Fruit fly (Drosophila melanogaster): ENCODE results near the gene CG12523.
A peak's percentile ranks its signal among the peaks of the same experiment; 100 is the strongest.

Gene CG12523

dm6 chr3L:10837869-10838783, 37.1 kb downstream of the CG12523 start (continued):
- peak; percentile 49 for TF ChIP-seq Asciz (GFP tag; optimal IDR thresholded peaks at IDR 0.05)
- TF ChIP-seq CG9215 (GFP tag; IDR thresholded peaks at IDR 0.05) = no peak
- TF ChIP-seq sob (GFP tag; IDR thresholded peaks at IDR 0.05) = peak; percentile 73
- peak in 1 of 3 experiments; percentile 4 for TF ChIP-seq lola (GFP tag; optimal IDR thresholded peaks at IDR 0.05)
- peak; percentile 69 for TF ChIP-seq bab2 (GFP tag; optimal IDR thresholded peaks at IDR 0.05)
- TF ChIP-seq Hr78 (GFP tag; optimal IDR thresholded peaks at IDR 0.05) = no peak
- TF ChIP-seq CG15696 (tag; optimal IDR thresholded peaks at IDR 0.05) = no peak
- TF ChIP-seq zen (tag; optimal IDR thresholded peaks at IDR 0.05) = no peak
- peak; percentile 67; the same call in 1 of the 2 replicates for TF ChIP-seq CG14014 (GFP tag; IDR thresholded peaks at IDR 0.05)
- peak; percentile 37 for TF ChIP-seq CG1603 (tag; optimal IDR thresholded peaks at IDR 0.05)
- peak; percentile 31; the same call in 1 of the 2 replicates for TF ChIP-seq CG6272 (GFP tag; IDR thresholded peaks at IDR 0.05)
- peak; percentile 60 for TF ChIP-seq Hr3 (GFP tag; optimal IDR thresholded peaks at IDR 0.05)
- TF ChIP-seq CG32772 (GFP tag; IDR thresholded peaks at IDR 0.05) = peak; percentile 31; the same call in 1 of the 2 replicates
- TF ChIP-seq CG10462 (GFP tag; optimal IDR thresholded peaks at IDR 0.05) = no peak
- peak; percentile 74 for TF ChIP-seq slbo (GFP tag; IDR thresholded peaks at IDR 0.05)
- peak; percentile 49; the same call in 1 of the 2 replicates for TF ChIP-seq ssp (GFP tag; IDR thresholded peaks at IDR 0.05)
- no peak for TF ChIP-seq vfl (GFP tag; optimal IDR thresholded peaks at IDR 0.05)
- TF ChIP-seq zfh2 (GFP tag; optimal IDR thresholded peaks at IDR 0.05) = peak; percentile 12
- peak; percentile 32 for TF ChIP-seq BtbVII (GFP tag; optimal IDR thresholded peaks at IDR 0.05)
- no peak for TF ChIP-seq CG4617 (GFP tag; optimal IDR thresholded peaks at IDR 0.05; ENCODE audit: borderline replicate concordance)
- TF ChIP-seq psq (GFP tag; optimal IDR thresholded peaks at IDR 0.05) = peak; percentile 37
- TF ChIP-seq CG13894 (tag; optimal IDR thresholded peaks at IDR 0.05) = peak; percentile 26
- TF ChIP-seq unpg (GFP tag; optimal IDR thresholded peaks at IDR 0.05) = peak; percentile 70
- peak; percentile 30 for TF ChIP-seq CG6813 (GFP tag; optimal IDR thresholded peaks at IDR 0.05)
- TF ChIP-seq cad (GFP tag; optimal IDR thresholded peaks at IDR 0.05) = no peak
- peak; percentile 35 for TF ChIP-seq CG10267 (tag; optimal IDR thresholded peaks at IDR 0.05)
- peak; percentile 83 for TF ChIP-seq vvl (GFP tag; IDR thresholded peaks at IDR 0.05)
- peak; percentile 1 for TF ChIP-seq CG15601 (tag; optimal IDR thresholded peaks at IDR 0.05)
- TF ChIP-seq sens (GFP tag) = peak; percentile 91
- TF ChIP-seq CG4282 (GFP tag; optimal IDR thresholded peaks at IDR 0.05) = no peak
- TF ChIP-seq dan (GFP tag; IDR thresholded peaks at IDR 0.05) = no peak
- TF ChIP-seq NfI (GFP tag; optimal IDR thresholded peaks at IDR 0.05) = peak; percentile 65
- TF ChIP-seq CG10654 (GFP tag; optimal IDR thresholded peaks at IDR 0.05) = peak; percentile 51
- TF ChIP-seq Hr51 (GFP tag; optimal IDR thresholded peaks at IDR 0.05) = peak; percentile 19 to 79
- no peak for TF ChIP-seq CG10274 (GFP tag; optimal IDR thresholded peaks at IDR 0.05)
- no peak for TF ChIP-seq D (optimal IDR thresholded peaks at IDR 0.05)
- peak; percentile 30 for TF ChIP-seq D (GFP tag; optimal IDR thresholded peaks at IDR 0.05)
- TF ChIP-seq CG17361 (GFP tag; IDR thresholded peaks at IDR 0.05) = peak; percentile 57; the same call in 1 of the 3 replicates
- peak; percentile 16 for TF ChIP-seq CG10543 (GFP tag; optimal IDR thresholded peaks at IDR 0.05)
- no peak for TF ChIP-seq Mes4 (GFP tag; optimal IDR thresholded peaks at IDR 0.05)
- TF ChIP-seq fd3F (GFP tag; optimal IDR thresholded peaks at IDR 0.05) = peak; percentile 56
- TF ChIP-seq Gug (GFP tag; IDR thresholded peaks at IDR 0.05) = peak; percentile 46; the same call in 2 of the 4 replicates
- TF ChIP-seq pfk (GFP tag; optimal IDR thresholded peaks at IDR 0.05) = no peak
- no peak for TF ChIP-seq CG12104 (GFP tag; optimal IDR thresholded peaks at IDR 0.05)
- TF ChIP-seq CG12391 (tag; optimal IDR thresholded peaks at IDR 0.05) = peak; percentile 66
- peak; percentile 44 for TF ChIP-seq CG3847 (GFP tag; IDR thresholded peaks at IDR 0.05)
- TF ChIP-seq CG15514 (GFP tag; optimal IDR thresholded peaks at IDR 0.05) = peak; percentile 33
- TF ChIP-seq trh (GFP tag; optimal IDR thresholded peaks at IDR 0.05) = peak; percentile 26
